Worm (Caenorhabditis elegans): ENCODE data around the gene srt-59.

The srt-59 gene

ce11 chrIV:554005-554404 lies 47.5 kb downstream of the srt-59 start:
- TF ChIP-seq ceh-6 (GFP tag; optimal IDR thresholded peaks at IDR 0.05), result no peak
- peak; percentile 38 for TF ChIP-seq unc-55 (GFP tag; optimal IDR thresholded peaks at IDR 0.05)

DNA sequence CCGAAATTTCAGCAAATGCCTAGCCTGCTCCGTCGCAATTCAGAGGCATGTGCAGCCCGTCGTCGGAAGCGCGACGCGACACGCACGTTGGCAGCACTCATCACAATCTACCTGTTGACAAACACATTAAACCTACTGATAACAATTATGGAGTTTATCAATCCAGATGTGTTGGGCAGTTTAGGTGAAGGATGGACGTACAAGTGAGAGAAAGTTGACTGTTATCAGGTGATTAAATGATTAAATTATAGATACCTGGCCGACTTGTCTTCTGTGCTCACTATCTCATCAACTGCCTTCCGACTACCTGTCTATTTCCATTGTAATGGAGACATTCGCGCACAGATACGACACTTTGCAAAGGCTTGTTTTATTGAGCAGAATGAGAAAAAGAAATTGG lies 49.6 kb downstream of the srt-59 start:
- TF ChIP-seq che-1 (tag; optimal IDR thresholded peaks at IDR 0.05) (no peak), nfya-1 (tag; optimal IDR thresholded peaks at IDR 0.05) (no peak), ztf-16 (tag; optimal IDR thresholded peaks at IDR 0.05) (no peak), lim-6 (tag; optimal IDR thresholded peaks at IDR 0.05) (no peak), hlh-8 (tag; optimal IDR thresholded peaks at IDR 0.05) (no peak), elt-2 (tag; optimal IDR thresholded peaks at IDR 0.05) (peak; percentile 98), dve-1 (tag; optimal IDR thresholded peaks at IDR 0.05) (peak; percentile 12), unc-3 (GFP tag; conservative IDR thresholded peaks at IDR 0.05) (no peak), unc-3 (tag; optimal IDR thresholded peaks at IDR 0.05) (no peak), ceh-30 (tag; optimal IDR thresholded peaks at IDR 0.05) (no peak), nhr-232 (tag; optimal IDR thresholded peaks at IDR 0.05) (no peak), ceh-2 (tag; optimal IDR thresholded peaks at IDR 0.05) (no peak)
